Fruit fly (Drosophila melanogaster): ENCODE measurements around the gene CG33777.

The CG33777 gene

dm6 chr3L:4553395-4553794 lies 1.6 kb downstream of the CG33777 start (continued):
- TF ChIP-seq CG11398 (GFP tag; optimal IDR thresholded peaks at IDR 0.05), result no peak
- TF ChIP-seq CG4707 (GFP tag; optimal IDR thresholded peaks at IDR 0.05), result no peak
- TF ChIP-seq gsb (GFP tag; IDR thresholded peaks at IDR 0.05), result no peak
- no peak for TF ChIP-seq psq (GFP tag; optimal IDR thresholded peaks at IDR 0.05)
- no peak for TF ChIP-seq CG5953 (GFP tag; IDR thresholded peaks at IDR 0.05)
- peak; percentile 29 for TF ChIP-seq gro (GFP tag; optimal IDR thresholded peaks at IDR 0.05)
- no peak for TF ChIP-seq ro (GFP tag; IDR thresholded peaks at IDR 0.05)
- no peak for TF ChIP-seq CG6272 (GFP tag; IDR thresholded peaks at IDR 0.05)
- no peak for TF ChIP-seq shn (GFP tag; optimal IDR thresholded peaks at IDR 0.05)
- TF ChIP-seq toy (GFP tag; IDR thresholded peaks at IDR 0.05), result no peak
- TF ChIP-seq Nf-YA (GFP tag; IDR thresholded peaks at IDR 0.05), result no peak
- TF ChIP-seq Atf3 (GFP tag; optimal IDR thresholded peaks at IDR 0.05), result no peak
- peak; percentile 4; the same call in 1 of the 2 replicates for TF ChIP-seq sisA (GFP tag; IDR thresholded peaks at IDR 0.05)
- TF ChIP-seq Dad (GFP tag; optimal IDR thresholded peaks at IDR 0.05), result no peak
- TF ChIP-seq HmgZ (tag; optimal IDR thresholded peaks at IDR 0.05), result peak; percentile 66
- TF ChIP-seq mirr (GFP tag; optimal IDR thresholded peaks at IDR 0.05), result no peak
- peak; percentile 37; the same call in 1 of the 3 replicates for TF ChIP-seq CG16813 (GFP tag; IDR thresholded peaks at IDR 0.05; ENCODE audit: partially characterized antibody)
- TF ChIP-seq CG13775 (GFP tag; optimal IDR thresholded peaks at IDR 0.05), result no peak
- TF ChIP-seq Dip3 (GFP tag; optimal IDR thresholded peaks at IDR 0.05), result no peak
- no peak for TF ChIP-seq ac (GFP tag; optimal IDR thresholded peaks at IDR 0.05)
- peak; percentile 99 for TF ChIP-seq stwl (tag; optimal IDR thresholded peaks at IDR 0.05)
- TF ChIP-seq seq (GFP tag; IDR thresholded peaks at IDR 0.05), result no peak
- peak; percentile 47 for TF ChIP-seq phol (tag; optimal IDR thresholded peaks at IDR 0.05)
- TF ChIP-seq CG10267 (tag; optimal IDR thresholded peaks at IDR 0.05), result no peak
- TF ChIP-seq dpn (GFP tag; optimal IDR thresholded peaks at IDR 0.05), result no peak
- TF ChIP-seq pfk (GFP tag; optimal IDR thresholded peaks at IDR 0.05), result no peak
- TF ChIP-seq CG1832 (GFP tag; optimal IDR thresholded peaks at IDR 0.05), result peak; percentile 52
- TF ChIP-seq lola (GFP tag; optimal IDR thresholded peaks at IDR 0.05), result no peak
- TF ChIP-seq Dp (GFP tag; optimal IDR thresholded peaks at IDR 0.05), result peak; percentile 91
- no peak for TF ChIP-seq Drgx (GFP tag; IDR thresholded peaks at IDR 0.05)
- TF ChIP-seq CG17328 (GFP tag; IDR thresholded peaks at IDR 0.05), result no peak
- TF ChIP-seq CG14710 (tag; optimal IDR thresholded peaks at IDR 0.05), result peak; percentile 34
- TF ChIP-seq Jarid2 (GFP tag; optimal IDR thresholded peaks at IDR 0.05), result no peak
- TF ChIP-seq CG17802 (tag; optimal IDR thresholded peaks at IDR 0.05), result no peak
- no peak for TF ChIP-seq CG11093 (GFP tag; IDR thresholded peaks at IDR 0.05)
- no peak for TF ChIP-seq tx (GFP tag; optimal IDR thresholded peaks at IDR 0.05)
- TF ChIP-seq CG10147 (GFP tag; optimal IDR thresholded peaks at IDR 0.05), result no peak
- no peak for TF ChIP-seq kni (GFP tag; optimal IDR thresholded peaks at IDR 0.05)
- peak; percentile 73 for TF ChIP-seq zen (tag; optimal IDR thresholded peaks at IDR 0.05)
- TF ChIP-seq CG7987 (GFP tag; optimal IDR thresholded peaks at IDR 0.05), result no peak
- TF ChIP-seq ind (GFP tag; optimal IDR thresholded peaks at IDR 0.05), result no peak
- no peak for TF ChIP-seq CG3838 (GFP tag; optimal IDR thresholded peaks at IDR 0.05)
- no peak for TF ChIP-seq sd (tag; optimal IDR thresholded peaks at IDR 0.05)
- no peak for TF ChIP-seq ci (GFP tag; IDR thresholded peaks at IDR 0.05)
- TF ChIP-seq nom (GFP tag; optimal IDR thresholded peaks at IDR 0.05), result no peak
- TF ChIP-seq CG8388 (GFP tag; optimal IDR thresholded peaks at IDR 0.05), result no peak
- TF ChIP-seq CG11456 (GFP tag; IDR thresholded peaks at IDR 0.05), result no peak
- no peak for TF ChIP-seq Dll (GFP tag; IDR thresholded peaks at IDR 0.05; ENCODE audit: partially characterized antibody)
- TF ChIP-seq al (GFP tag; IDR thresholded peaks at IDR 0.05), result no peak
- TF ChIP-seq CG6813 (GFP tag; optimal IDR thresholded peaks at IDR 0.05), result no peak
- no peak for TF ChIP-seq Bdp1 (GFP tag; optimal IDR thresholded peaks at IDR 0.05)

All from whole organism, embryonic.